Fruit fly (Drosophila melanogaster) whole organism, embryonic: ENCODE results near the gene CG15547.

Experiments
- Abd-B ChIP-seq: fragments of 200-800 bp; sonication (Bioruptor generic); optimal IDR thresholded peaks from 2 replicates; lab custom pipeline; 2018; ENCODE audit warnings: missing biosample characterization, mild to moderate bottlenecking, missing genetic modification characterization, moderate library complexity
- Awh ChIP-seq: fragments of 200-800 bp; sonication (Bioruptor generic); IDR thresholded peaks from 2 replicates; pipeline ENCODE4, ENCODE4 v1.3.6; 2022; ENCODE audit warnings: missing biosample characterization, missing genetic modification characterization
- Blimp-1 ChIP-seq: fragments of 200-800 bp; sonication (Bioruptor generic); optimal IDR thresholded peaks from 3 replicates; lab custom pipeline; 2018; ENCODE audit warnings: missing biosample characterization, missing genetic modification characterization, mild to moderate bottlenecking, moderate library complexity, missing genetic modification reagents
- CG11560 ChIP-seq: fragments of 200-800 bp; sonication (Bioruptor generic); IDR thresholded peaks from 3 replicates; pipeline ENCODE4 v1.3.6; 2022; ENCODE audit warnings: missing biosample characterization, missing genetic modification characterization
- CG12071 ChIP-seq: fragments of 200-800 bp; sonication (Bioruptor generic); optimal IDR thresholded peaks from 3 replicates; lab custom pipeline; 2018; ENCODE audit warnings: missing biosample characterization, mild to moderate bottlenecking, missing genetic modification characterization
- CG13894 ChIP-seq: fragments of 200-800 bp; sonication (Bioruptor generic); optimal IDR thresholded peaks from 3 replicates; lab custom pipeline; 2018; ENCODE audit warnings: missing biosample characterization, mild to moderate bottlenecking, missing genetic modification characterization, moderate library complexity
- CG14710 ChIP-seq: fragments of 200-800 bp; sonication (Bioruptor generic); optimal IDR thresholded peaks from 3 replicates; lab custom pipeline; 2019; ENCODE audit warnings: missing biosample characterization, mild to moderate bottlenecking, missing genetic modification characterization, moderate library complexity
- CG15011 ChIP-seq: fragments of 200-800 bp; sonication (Bioruptor generic); optimal IDR thresholded peaks from 3 replicates; lab custom pipeline; 2018; ENCODE audit warnings: missing biosample characterization, mild to moderate bottlenecking, missing genetic modification characterization
- CG17612 ChIP-seq: fragments of 200-800 bp; sonication (Bioruptor generic); IDR thresholded peaks from 2 replicates; pipeline ENCODE4 v1.3.6; 2022; ENCODE audit warnings: missing biosample characterization, missing genetic modification characterization
- CG30020 ChIP-seq: fragments of 200-800 bp; optimal IDR thresholded peaks from 2 replicates; lab custom pipeline; 2019; ENCODE audit warnings: missing biosample characterization, mild to moderate bottlenecking, missing genetic modification characterization, moderate library complexity
- CG33557 ChIP-seq: fragments of 200-800 bp; sonication (Bioruptor generic); optimal IDR thresholded peaks from 2 replicates; lab custom pipeline; 2019; ENCODE audit warnings: missing biosample characterization, mild to moderate bottlenecking, missing genetic modification characterization, moderate library complexity
- CG3407 ChIP-seq: fragments of 200-800 bp; sonication (Bioruptor generic); optimal IDR thresholded peaks from 2 replicates; lab custom pipeline; 2018; ENCODE audit warnings: missing biosample characterization, mild to moderate bottlenecking, missing genetic modification characterization
- CG42726 ChIP-seq: fragments of 200-800 bp; sonication (Bioruptor generic); IDR thresholded peaks from 2 replicates; pipeline ENCODE4 v1.3.6; 2022; ENCODE audit warnings: missing biosample characterization, missing genetic modification characterization; ENCODE audit not compliant: partially characterized antibody
- CG4328 ChIP-seq: fragments of 200-800 bp; sonication (Bioruptor generic); optimal IDR thresholded peaks from 3 replicates; lab custom pipeline; 2017; ENCODE audit warnings: missing biosample characterization, missing genetic modification reagents, missing genetic modification characterization
- CG4617 ChIP-seq: fragments of 200-800 bp; sonication (Bioruptor generic); optimal IDR thresholded peaks from 3 replicates; lab custom pipeline; 2016; ENCODE audit warnings: missing biosample characterization, missing genetic modification characterization, borderline replicate concordance
- CG7745 ChIP-seq: fragments of 200-800 bp; sonication (Bioruptor generic); optimal IDR thresholded peaks from 2 replicates; lab custom pipeline; 2018; ENCODE audit warnings: missing biosample characterization, mild to moderate bottlenecking, missing genetic modification characterization, moderate library complexity
- CG7786 ChIP-seq: fragments of 200-800 bp; sonication (Bioruptor generic); optimal IDR thresholded peaks from 2 replicates; lab custom pipeline; 2016; ENCODE audit warnings: missing biosample characterization, missing genetic modification characterization
- Camta ChIP-seq: fragments of 200-800 bp; sonication (Bioruptor generic); optimal IDR thresholded peaks from 2 replicates; lab custom pipeline; 2016; ENCODE audit warnings: missing biosample characterization, missing genetic modification characterization
- Dp ChIP-seq: fragments of 200-800 bp; sonication (Bioruptor generic); optimal IDR thresholded peaks from 2 replicates; lab custom pipeline; 2018; ENCODE audit warnings: missing biosample characterization, mild to moderate bottlenecking, missing genetic modification characterization, moderate library complexity
- HLH4C ChIP-seq: fragments of 200-800 bp; sonication (Bioruptor generic); IDR thresholded peaks from 3 replicates; pipeline ENCODE4 v1.3.6; 2022; ENCODE audit warnings: missing biosample characterization, missing genetic modification characterization; ENCODE audit not compliant: partially characterized antibody
- Hey ChIP-seq: fragments of 200-800 bp; sonication (Bioruptor generic); optimal IDR thresholded peaks from 3 replicates; lab custom pipeline; 2018; ENCODE audit warnings: missing biosample characterization, mild to moderate bottlenecking, missing genetic modification characterization
- Hr3 ChIP-seq: fragments of 200-800 bp; sonication (Bioruptor generic); optimal IDR thresholded peaks from 3 replicates; lab custom pipeline; 2016; ENCODE audit warnings: missing biosample characterization, missing genetic modification characterization
- Kr ChIP-seq: fragments of 200-800 bp; sonication (Bioruptor generic); optimal IDR thresholded peaks from 2 replicates; lab custom pipeline; 2017; ENCODE audit warnings: missing biosample characterization, mild to moderate bottlenecking, missing genetic modification characterization
- Med ChIP-seq: fragments of 200-800 bp; sonication (Bioruptor generic); peaks from one replicate; lab custom pipeline; 2016; ENCODE audit warnings: missing biosample characterization, missing genetic modification characterization, mild to moderate bottlenecking, inconsistent platforms, moderate library complexity
- Nf-YC ChIP-seq: fragments of 200-800 bp; optimal IDR thresholded peaks from 3 replicates; lab custom pipeline; 2019; ENCODE audit warnings: missing biosample characterization, mild to moderate bottlenecking, missing genetic modification characterization, moderate library complexity
- Optix ChIP-seq: fragments of 200-800 bp; sonication (Bioruptor generic); IDR thresholded peaks from 3 replicates; pipeline ENCODE4 v1.3.6; 2022; ENCODE audit warnings: missing biosample characterization, missing genetic modification characterization
- Sox102F ChIP-seq: fragments of 200-800 bp; sonication (Bioruptor generic); optimal IDR thresholded peaks from 2 replicates; lab custom pipeline; 2018; ENCODE audit warnings: missing biosample characterization, mild to moderate bottlenecking, missing genetic modification characterization, moderate library complexity
- Sry-δ ChIP-seq: fragments of 200-800 bp; sonication (Bioruptor generic); optimal IDR thresholded peaks from 2 replicates; lab custom pipeline; 2016; ENCODE audit warnings: missing biosample characterization, missing genetic modification characterization
- TFAM ChIP-seq: fragments of 200-800 bp; sonication (Bioruptor generic); optimal IDR thresholded peaks from 2 replicates; lab custom pipeline; 2017; ENCODE audit warnings: missing biosample characterization, missing genetic modification characterization, inconsistent platforms
- Xbp1 ChIP-seq: fragments of 200-800 bp; sonication (Bioruptor generic); optimal IDR thresholded peaks from 3 replicates; lab custom pipeline; 2016; ENCODE audit warnings: missing biosample characterization, mild to moderate bottlenecking, missing genetic modification characterization
- btn ChIP-seq: fragments of 200-800 bp; sonication (Bioruptor generic); optimal IDR thresholded peaks from 2 replicates; lab custom pipeline; 2016; ENCODE audit warnings: missing biosample characterization, missing genetic modification characterization
- dmrt99B ChIP-seq: fragments of 200-800 bp; sonication (Bioruptor generic); optimal IDR thresholded peaks from 2 replicates; lab custom pipeline; 2018; ENCODE audit warnings: missing biosample characterization, mild to moderate bottlenecking, missing genetic modification characterization, moderate library complexity
- dysf ChIP-seq: fragments of 200-800 bp; sonication (Bioruptor generic); IDR thresholded peaks from 3 replicates; pipeline ENCODE4 v1.3.6; 2022; ENCODE audit warnings: missing biosample characterization, missing genetic modification characterization
- fd102C ChIP-seq: fragments of 200-800 bp; sonication (Bioruptor generic); optimal IDR thresholded peaks from 2 replicates; lab custom pipeline; 2018; ENCODE audit warnings: missing biosample characterization, mild to moderate bottlenecking, missing genetic modification characterization, moderate library complexity
- fd96Cb ChIP-seq: fragments of 200-800 bp; sonication (Bioruptor generic); optimal IDR thresholded peaks from 2 replicates; lab custom pipeline; 2018; ENCODE audit warnings: missing biosample characterization, mild to moderate bottlenecking, missing genetic modification characterization, moderate library complexity
- ftz-f1 ChIP-seq: fragments of 200-800 bp; sonication (Bioruptor generic); optimal IDR thresholded peaks from 2 replicates; lab custom pipeline; 2016; ENCODE audit warnings: missing biosample characterization, missing genetic modification characterization
- hbn ChIP-seq: fragments of 200-800 bp; sonication (Bioruptor generic); IDR thresholded peaks from 2 replicates; pipeline ENCODE4 v1.3.6; 2022; ENCODE audit warnings: missing biosample characterization, missing genetic modification characterization; ENCODE audit not compliant: partially characterized antibody
- oc ChIP-seq: fragments of 200-800 bp; sonication (Bioruptor generic); optimal IDR thresholded peaks from 2 replicates; lab custom pipeline; 2018; ENCODE audit warnings: missing biosample characterization, mild to moderate bottlenecking, missing genetic modification characterization, moderate library complexity
- peb ChIP-seq: fragments of 200-800 bp; sonication (Bioruptor generic); IDR thresholded peaks from 2 replicates; pipeline ENCODE4 v1.3.6; 2022; ENCODE audit warnings: missing biosample characterization, missing genetic modification characterization
- pita ChIP-seq: fragments of 200-800 bp; sonication (Bioruptor generic); optimal IDR thresholded peaks from 2 replicates; lab custom pipeline; 2017; ENCODE audit warnings: missing biosample characterization, mild to moderate bottlenecking, missing genetic modification characterization
- repo ChIP-seq: fragments of 200-800 bp; sonication (Bioruptor generic); optimal IDR thresholded peaks from 2 replicates; lab custom pipeline; 2016; ENCODE audit warnings: missing biosample characterization, missing genetic modification characterization
- run ChIP-seq: fragments of 200-800 bp; sonication (Bioruptor generic); optimal IDR thresholded peaks from 3 replicates; lab custom pipeline; 2018; ENCODE audit warnings: missing biosample characterization, mild to moderate bottlenecking, missing genetic modification characterization
- shn ChIP-seq: fragments of 200-800 bp; sonication (Bioruptor generic); optimal IDR thresholded peaks from 3 replicates; lab custom pipeline; 2016; ENCODE audit warnings: missing biosample characterization, missing genetic modification characterization
- so ChIP-seq: fragments of 200-800 bp; sonication (Bioruptor generic); IDR thresholded peaks from 3 replicates; pipeline ENCODE4 v1.3.6; 2022; ENCODE audit warnings: missing biosample characterization, missing genetic modification characterization
- ssp ChIP-seq: fragments of 200-800 bp; sonication (Bioruptor generic); IDR thresholded peaks from 2 replicates; pipeline ENCODE4 v1.3.6; 2022; ENCODE audit warnings: missing biosample characterization, missing genetic modification characterization
- stc ChIP-seq: fragments of 200-800 bp; sonication (Bioruptor generic); IDR thresholded peaks from 2 replicates; pipeline ENCODE4 v1.3.6; 2022; ENCODE audit warnings: missing biosample characterization, missing genetic modification characterization
- tio ChIP-seq: fragments of 200-800 bp; sonication (Bioruptor generic); optimal IDR thresholded peaks from 2 replicates; lab custom pipeline; 2017; ENCODE audit warnings: missing biosample characterization, missing genetic modification characterization, inconsistent platforms
- ttk ChIP-seq: fragments of 200-800 bp; sonication (Bioruptor generic); IDR thresholded peaks from 2 replicates; pipeline ENCODE4 v2.1.2; 2022; ENCODE audit warnings: missing biosample characterization, missing genetic modification characterization

Gene CG15547

DNA sequence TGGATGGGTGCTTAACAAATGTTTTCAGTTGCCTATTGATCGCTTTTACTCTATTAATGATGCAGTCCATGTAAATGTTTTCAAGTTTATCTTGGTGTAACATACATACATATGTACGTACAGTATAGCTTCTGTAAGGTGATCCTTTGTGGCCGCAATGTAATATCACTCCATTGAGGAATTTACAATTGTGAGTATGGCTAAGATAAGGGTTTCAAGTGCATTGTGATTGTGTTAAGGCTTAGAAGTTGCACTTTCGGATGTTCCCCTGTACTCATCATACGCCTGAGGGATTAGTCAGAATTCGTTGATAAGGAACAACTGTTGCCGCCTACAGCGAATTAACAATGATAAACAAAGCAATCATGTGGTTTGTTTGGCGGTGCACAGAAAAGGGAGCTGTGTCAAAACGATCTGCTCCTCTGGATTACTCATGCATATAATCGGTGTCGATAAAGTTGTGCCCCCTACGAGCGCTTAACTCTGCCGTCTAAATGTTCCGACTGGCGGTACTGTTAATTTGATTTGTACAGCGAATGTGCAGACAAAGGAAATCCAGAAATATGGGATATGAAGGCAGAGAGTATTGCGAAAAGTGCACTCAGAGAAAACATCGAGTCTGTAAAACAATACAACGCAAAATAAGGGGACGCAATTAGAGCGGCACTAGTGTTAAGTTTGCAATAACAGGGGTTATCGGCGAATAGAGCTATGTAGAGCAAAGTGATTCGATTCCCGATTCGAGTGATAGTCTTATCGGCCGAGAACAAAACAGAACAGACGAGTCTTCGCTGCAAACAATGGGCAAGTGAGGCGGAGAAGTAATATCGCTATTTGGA lies 4.6 kb upstream of the CG15547 start (continued):
- TF ChIP-seq btn (GFP tag; lab: Kevin White, UChicago) (no peak), so (GFP tag; lab: Robert Waterston, UW) (no peak), run (tag; lab: Kevin White, UChicago) (no peak), dysf (GFP tag; lab: Robert Waterston, UW) (peak; percentile 78), hbn (GFP tag; lab: Robert Waterston, UW) (no peak), CG7745 (tag; lab: Kevin White, UChicago) (no peak), HLH4C (GFP tag; lab: Robert Waterston, UW) (no peak), Dp (no peak), Sox102F (GFP tag; lab: Kevin White, UChicago) (peak; percentile 71), tio (GFP tag; lab: Kevin White, UChicago) (no peak), Optix (peak; percentile 57; the same call in 2 of the 3 replicates), oc (tag; lab: Kevin White, UChicago) (peak; percentile 71), peb (peak; percentile 45; the same call in 1 of the 2 replicates), dmrt99B (tag; lab: Kevin White, UChicago) (peak; percentile 73), Hey (tag; lab: Kevin White, UChicago) (peak; percentile 66), Kr (no peak), CG42726 (GFP tag; lab: Robert Waterston, UW) (no peak), Abd-B (GFP tag; lab: Kevin White, UChicago) (no peak), TFAM (no peak), CG30020 (tag; lab: Kevin White, UChicago) (no peak), repo (GFP tag; lab: Kevin White, UChicago) (peak; percentile 16), fd96Cb (tag; lab: Kevin White, UChicago) (peak; percentile 72), Blimp-1 (GFP tag; lab: Kevin White, UChicago) (peak; percentile 62), Nf-YC (tag; lab: Kevin White, UChicago) (no peak), CG17612 (GFP tag; lab: Robert Waterston, UW) (0 out of 2 replicates have a peak, but pooled peaks have one; percentile 35), CG15011 (GFP tag; lab: Kevin White, UChicago) (peak; percentile 17), CG11560 (tag; lab: Robert Waterston, UW) (peak; percentile 60; the same call in 1 of the 3 replicates), CG4617 (no peak), Awh (GFP tag; lab: Robert Waterston, UW) (no peak), Camta (GFP tag; lab: Kevin White, UChicago) (peak; percentile 49), stc (GFP tag; lab: Robert Waterston, UW) (peak; percentile 40; the same call in 1 of the 2 replicates), shn (peak; percentile 38), Hr3 (GFP tag; lab: Kevin White, UChicago) (peak; percentile 44), ssp (peak; percentile 14; the same call in 1 of the 2 replicates), CG7786 (GFP tag; lab: Kevin White, UChicago) (peak; percentile 62), CG33557 (GFP tag; lab: Kevin White, UChicago) (peak; percentile 35), CG14710 (tag; lab: Kevin White, UChicago) (peak; percentile 32), fd102C (GFP tag; lab: Kevin White, UChicago) (no peak), CG3407 (GFP tag; lab: Kevin White, UChicago) (peak; percentile 22), CG12071 (GFP tag; lab: Kevin White, UChicago) (peak; percentile 67), pita (no peak), CG13894 (tag; lab: Kevin White, UChicago) (no peak), Sry-δ (GFP tag; lab: Kevin White, UChicago) (peak; percentile 23), Med (GFP tag; lab: Kevin White, UChicago) (peak; percentile 98), ftz-f1 (GFP tag; lab: Kevin White, UChicago) (no peak), Xbp1 (GFP tag; lab: Kevin White, UChicago) (peak; percentile 65), CG4328 (no peak), ttk (GFP tag; lab: Robert Waterston, UW) (peak; percentile 41; the same call in 1 of the 2 replicates)
